Worm (Caenorhabditis elegans) whole organism, L2 larva: ENCODE results near the gene C14A4.7.

Experiments used
- R02D3.7 ChIP-seq: fragments of 150-350 bp; optimal IDR thresholded peaks from 2 replicates; lab custom pipeline; 2014; ENCODE audit warnings: missing biosample characterization, missing genetic modification characterization
- aly-2 ChIP-seq: fragments of 150-350 bp; optimal IDR thresholded peaks from 2 replicates; lab custom pipeline; 2014; ENCODE audit warnings: missing biosample characterization, missing genetic modification characterization
- crh-2 ChIP-seq: sonication (generic microtip); optimal IDR thresholded peaks from 2 replicates; lab custom pipeline; 2017; ENCODE audit warnings: missing biosample characterization, missing genetic modification characterization
- dmd-4 ChIP-seq: sonication (generic microtip); optimal IDR thresholded peaks from 2 replicates; lab custom pipeline; 2017; ENCODE audit warnings: missing biosample characterization, missing genetic modification characterization
- egl-27 ChIP-seq: sonication (generic microtip); optimal IDR thresholded peaks from 3 replicates; lab custom pipeline; 2017; ENCODE audit warnings: missing biosample characterization, missing genetic modification reagents, missing genetic modification characterization
- mbf-1 ChIP-seq: sonication (generic microtip); optimal IDR thresholded peaks from 2 replicates; lab custom pipeline; 2017; ENCODE audit warnings: missing biosample characterization, missing genetic modification characterization

DNA sequence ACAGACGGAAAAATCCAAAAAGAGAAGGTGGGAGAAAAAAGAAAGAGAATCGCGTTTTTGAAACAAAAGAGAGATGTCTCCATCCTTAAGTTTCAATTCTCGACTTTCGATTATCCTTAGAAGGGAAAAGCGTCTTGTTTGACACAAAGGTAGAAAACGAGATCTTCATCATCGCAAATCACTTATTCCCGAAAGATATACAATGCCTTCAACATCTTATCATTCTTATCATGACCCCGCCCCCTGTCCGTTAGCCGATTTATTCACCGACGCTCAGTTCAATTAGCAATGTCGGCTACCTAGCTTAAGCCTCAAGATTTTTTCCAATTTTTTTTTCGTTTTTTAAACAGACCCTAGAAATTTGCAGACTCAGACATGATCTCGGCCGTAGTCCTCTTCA lies 2.6 kb upstream of the C14A4.7 start, which contains the start of gene C14A4.9:
- TF ChIP-seq egl-27 (no peak), crh-2 (tag; lab: Kevin White, UChicago) (no peak), dmd-4 (tag; lab: Kevin White, UChicago) (no peak), aly-2 (tag; lab: Kevin White, UChicago) (no peak), R02D3.7 (tag; lab: Kevin White, UChicago) (no peak), mbf-1 (tag; lab: Kevin White, UChicago) (no peak)
